Worm (Caenorhabditis elegans) whole organism, midembryonic: ENCODE results near the gene ubc-21.

ENCODE experiments used
- T22C8.4 ChIP-seq: fragments of 200-800 bp; sonication (Bioruptor generic); IDR thresholded peaks from 2 replicates; pipeline ENCODE4 v1.3.6; 2022; ENCODE audit warnings: missing genetic modification characterization, missing compliant biosample characterization
- flt-1 ChIP-seq: fragments of 200-800 bp; sonication (Bioruptor generic); IDR thresholded peaks from 2 replicates; pipeline ENCODE4 v1.3.6; 2022; ENCODE audit warnings: missing genetic modification characterization, missing compliant biosample characterization
- klf-2 ChIP-seq: fragments of 200-800 bp; sonication (Bioruptor generic); conservative IDR thresholded peaks from 2 replicates; pipeline ENCODE4 v1.3.6; 2022; ENCODE audit warnings: missing genetic modification reagents, missing genetic modification characterization, missing compliant biosample characterization
- med-1 ChIP-seq: sonication (generic microtip); optimal IDR thresholded peaks from 2 replicates; lab custom pipeline; 2017; ENCODE audit warnings: missing genetic modification characterization, mild to moderate bottlenecking, missing compliant biosample characterization, antibody characterized with exemption, missing genetic modification reagents; ENCODE audit not compliant: insufficient read depth
- ref-1 ChIP-seq: fragments of 200-800 bp; sonication (Bioruptor generic); conservative IDR thresholded peaks from 2 replicates; pipeline ENCODE4 v1.3.6; 2022; ENCODE audit warnings: missing genetic modification reagents, missing genetic modification characterization, missing compliant biosample characterization
- tab-1 ChIP-seq: fragments of 200-800 bp; sonication (Bioruptor generic); IDR thresholded peaks from 2 replicates; pipeline ENCODE4 v1.3.6; 2022; ENCODE audit warnings: missing genetic modification characterization, missing compliant biosample characterization
- ztf-23 ChIP-seq: fragments of 200-800 bp; sonication (Bioruptor generic); IDR thresholded peaks from 2 replicates; pipeline ENCODE4 v1.3.6; 2022; ENCODE audit warnings: missing genetic modification reagents, missing genetic modification characterization, missing compliant biosample characterization
- ztf-29 ChIP-seq: fragments of 200-800 bp; sonication (Bioruptor generic); IDR thresholded peaks from 2 replicates; pipeline ENCODE4 v1.3.6; 2022; ENCODE audit warnings: missing genetic modification reagents, missing genetic modification characterization, missing compliant biosample characterization

DNA sequence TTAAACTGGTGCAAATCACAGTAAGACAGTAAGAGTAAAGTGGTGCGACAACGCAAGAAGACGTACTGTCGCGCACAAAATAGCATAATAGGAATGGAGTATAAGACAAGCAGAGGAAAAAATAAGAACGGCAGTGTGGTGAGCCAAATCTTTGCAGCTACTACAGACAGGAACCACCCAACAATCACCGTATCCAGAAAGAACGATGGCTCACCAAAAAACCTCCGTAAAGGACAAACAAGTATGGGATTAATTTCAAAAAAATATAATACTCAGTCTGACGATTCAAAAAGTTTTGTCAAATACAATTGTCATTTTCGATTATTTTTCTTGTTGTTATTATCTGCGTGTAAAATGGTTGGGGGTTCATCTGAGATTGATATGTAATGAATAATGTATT is 15.0 kb upstream of the ubc-21 start:
- TF ChIP-seq ztf-29 (GFP tag; lab: Robert Waterston, UW), result no peak
- no peak for TF ChIP-seq ztf-23 (GFP tag; lab: Robert Waterston, UW)
- TF ChIP-seq flt-1 (GFP tag; lab: Robert Waterston, UW), result no peak
- TF ChIP-seq T22C8.4 (GFP tag; lab: Robert Waterston, UW), result no peak
- no peak for TF ChIP-seq klf-2 (GFP tag; lab: Robert Waterston, UW)
- TF ChIP-seq tab-1, result no peak
- no peak for TF ChIP-seq med-1
- no peak for TF ChIP-seq ref-1 (GFP tag; lab: Robert Waterston, UW)
